Fruit fly (Drosophila melanogaster): Measurements from ENCODE around the gene Fuca.

Fuca gene

dm6 chr3L:11485956-11486609 is 36.4 kb downstream of the Fuca start (continued):
- TF ChIP-seq Bgb (GFP tag; IDR thresholded peaks at IDR 0.05; ENCODE audit: partially characterized antibody) (0 out of 2 replicates have a peak, but pooled peaks have one; percentile 12), CG17361 (GFP tag; IDR thresholded peaks at IDR 0.05) (peak; percentile 40; the same call in 2 of the 3 replicates), Max (GFP tag; optimal IDR thresholded peaks at IDR 0.05) (peak; percentile 5), CG18599 (GFP tag; optimal IDR thresholded peaks at IDR 0.05) (peak; percentile 5), mld (GFP tag; IDR thresholded peaks at IDR 0.05; ENCODE audit: partially characterized antibody) (0 out of 3 replicates have a peak, but pooled peaks have one; percentile 32), CG12659 (GFP tag; optimal IDR thresholded peaks at IDR 0.05) (no peak), CG18262 (tag; optimal IDR thresholded peaks at IDR 0.05) (peak; percentile 40), Pdp1 (GFP tag; optimal IDR thresholded peaks at IDR 0.05) (peak in 1 of 2 experiments; percentile 21), Ssrp (tag; optimal IDR thresholded peaks at IDR 0.05) (peak; percentile 19), NC2β (GFP tag; optimal IDR thresholded peaks at IDR 0.05) (peak; percentile 9), GATAe (GFP tag; conservative IDR thresholded peaks at IDR 0.05) (no peak), CG12942 (GFP tag; optimal IDR thresholded peaks at IDR 0.05) (no peak), hkb (optimal IDR thresholded peaks at IDR 0.05) (no peak), hkb (GFP tag; IDR thresholded peaks at IDR 0.05) (0 out of 2 replicates have a peak, but pooled peaks have one; percentile 8), pb (GFP tag; optimal IDR thresholded peaks at IDR 0.05) (no peak), sc (optimal IDR thresholded peaks at IDR 0.05) (no peak), sc (GFP tag; optimal IDR thresholded peaks at IDR 0.05) (peak; percentile 7), H2.0 (GFP tag; IDR thresholded peaks at IDR 0.05) (no peak), Fer1 (GFP tag; optimal IDR thresholded peaks at IDR 0.05) (no peak), Doc3 (GFP tag; IDR thresholded peaks at IDR 0.05; ENCODE audit: partially characterized antibody) (no peak), dmrt11E (tag; optimal IDR thresholded peaks at IDR 0.05) (peak; percentile 26), Six4 (GFP tag; optimal IDR thresholded peaks at IDR 0.05) (peak; percentile 25), crol (GFP tag; IDR thresholded peaks at IDR 0.05) (peak; percentile 67; the same call in 1 of the 2 replicates), CG4424 (GFP tag; optimal IDR thresholded peaks at IDR 0.05) (peak; percentile 41), jigr1 (GFP tag; IDR thresholded peaks at IDR 0.05) (no peak), pan (optimal IDR thresholded peaks at IDR 0.05) (no peak), pan (GFP tag; optimal IDR thresholded peaks at IDR 0.05 in 1 of 2, IDR thresholded peaks at IDR 0.05 in 1 of 2) (peak in 1 of 2 experiments; percentile 21), CG11504 (tag; optimal IDR thresholded peaks at IDR 0.05) (peak; percentile 42), CG7271 (tag; optimal IDR thresholded peaks at IDR 0.05) (no peak), Oli (tag; optimal IDR thresholded peaks at IDR 0.05) (peak; percentile 12), CG2202 (tag; optimal IDR thresholded peaks at IDR 0.05) (peak; percentile 25), CG30403 (GFP tag; optimal IDR thresholded peaks at IDR 0.05) (peak; percentile 12), vvl (GFP tag; IDR thresholded peaks at IDR 0.05) (peak; percentile 31; the same call in 1 of the 2 replicates), gce (GFP tag; IDR thresholded peaks at IDR 0.05) (0 out of 3 replicates have a peak, but pooled peaks have one; percentile 21)

- TF ChIP-seq CG6854 (GFP tag; optimal IDR thresholded peaks at IDR 0.05) (peak; percentile 14), D19A (tag; optimal IDR thresholded peaks at IDR 0.05) (peak; percentile 12), Hsf (GFP tag; optimal IDR thresholded peaks at IDR 0.05) (no peak), Xrp1 (GFP tag; IDR thresholded peaks at IDR 0.05) (peak; percentile 66), NC2β (GFP tag; optimal IDR thresholded peaks at IDR 0.05) (no peak), pan (optimal IDR thresholded peaks at IDR 0.05) (no peak), pan (GFP tag; optimal IDR thresholded peaks at IDR 0.05 in 1 of 2, IDR thresholded peaks at IDR 0.05 in 1 of 2) (peak in 1 of 2 experiments; percentile 44), CG6813 (GFP tag; optimal IDR thresholded peaks at IDR 0.05) (peak; percentile 20), Fer1 (GFP tag; optimal IDR thresholded peaks at IDR 0.05) (peak; percentile 56), CG9932 (GFP tag; IDR thresholded peaks at IDR 0.05) (no peak), lab (GFP tag; optimal IDR thresholded peaks at IDR 0.05) (peak; percentile 45), cas (GFP tag; IDR thresholded peaks at IDR 0.05) (no peak), pros (GFP tag; optimal IDR thresholded peaks at IDR 0.05) (no peak), CG11504 (tag; optimal IDR thresholded peaks at IDR 0.05) (peak; percentile 61), maf-S (GFP tag; optimal IDR thresholded peaks at IDR 0.05) (no peak), exex (tag; optimal IDR thresholded peaks at IDR 0.05) (no peak), phol (tag; optimal IDR thresholded peaks at IDR 0.05) (peak; percentile 64), da (GFP tag; optimal IDR thresholded peaks at IDR 0.05) (no peak), gfzf (GFP tag; optimal IDR thresholded peaks at IDR 0.05) (no peak), CG33557 (GFP tag; optimal IDR thresholded peaks at IDR 0.05) (no peak), CG32772 (GFP tag; IDR thresholded peaks at IDR 0.05) (no peak)
Measured at dm6 chr3L:11484483-11484882, 38.0 kb downstream of the Fuca start.
